Fruit fly (Drosophila melanogaster): ENCODE results near the gene CG9259.
A peak's percentile ranks its signal among the peaks of the same experiment; 100 is the strongest.

CG9259 gene

dm6 chr2L:21071435-21071834 is 17.7 kb upstream of the CG9259 start, which contains the start of gene CG9265 (continued):
- TF ChIP-seq CG12391 (tag; optimal IDR thresholded peaks at IDR 0.05) (no peak), sob (GFP tag; IDR thresholded peaks at IDR 0.05) (no peak), CG6765 (GFP tag; optimal IDR thresholded peaks at IDR 0.05) (no peak), CG17359 (tag; optimal IDR thresholded peaks at IDR 0.05) (no peak), Lpt (GFP tag; optimal IDR thresholded peaks at IDR 0.05) (no peak), bcd (GFP tag; optimal IDR thresholded peaks at IDR 0.05) (no peak), CG8478 (optimal IDR thresholded peaks at IDR 0.05) (no peak), BEAF-32 (GFP tag; optimal IDR thresholded peaks at IDR 0.05) (peak; percentile 22), CG30403 (GFP tag; optimal IDR thresholded peaks at IDR 0.05) (no peak), Sox100B (GFP tag; optimal IDR thresholded peaks at IDR 0.05) (no peak), gcm (GFP tag; optimal IDR thresholded peaks at IDR 0.05) (no peak), Med (GFP tag) (peak; percentile 48), hkb (optimal IDR thresholded peaks at IDR 0.05) (no peak), hkb (GFP tag; IDR thresholded peaks at IDR 0.05) (no peak), pnt (GFP tag; optimal IDR thresholded peaks at IDR 0.05) (no peak)

DNA sequence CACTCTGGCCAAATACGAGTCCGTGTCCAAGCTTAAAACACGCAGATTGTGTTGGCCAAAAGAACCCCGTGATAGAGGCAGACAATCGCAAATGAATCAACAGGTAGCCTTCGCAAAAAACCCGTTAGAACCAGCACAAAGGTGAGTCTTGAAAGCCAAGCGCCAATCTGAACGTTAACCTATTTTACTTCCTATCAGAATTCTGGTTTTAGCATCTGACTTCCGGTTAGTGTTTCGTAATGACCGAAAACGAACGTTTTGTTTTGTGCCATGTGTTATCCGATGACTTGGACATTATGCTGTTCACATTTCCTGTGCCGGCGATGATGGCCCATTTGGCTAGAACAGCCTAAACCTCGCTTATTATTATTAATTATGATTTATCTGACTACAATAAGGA is 16.8 kb upstream of the CG9259 start:
- TF ChIP-seq Taf1 (GFP tag; IDR thresholded peaks at IDR 0.05), result no peak
- TF ChIP-seq Eip74EF (GFP tag; optimal IDR thresholded peaks at IDR 0.05), result peak in 1 of 2 experiments; percentile 80
- TF ChIP-seq sens (GFP tag), result no peak
- no peak for TF ChIP-seq CG16863 (GFP tag; optimal IDR thresholded peaks at IDR 0.05)
- no peak for TF ChIP-seq CG6791 (GFP tag; IDR thresholded peaks at IDR 0.05; ENCODE audit: partially characterized antibody)
- peak; percentile 74 for TF ChIP-seq Ets65A (GFP tag)
- 0 out of 4 replicates have a peak, but pooled peaks have one; percentile 49 for TF ChIP-seq chinmo (GFP tag; IDR thresholded peaks at IDR 0.05; ENCODE audit: partially characterized antibody)
- TF ChIP-seq eve (GFP tag; optimal IDR thresholded peaks at IDR 0.05), result no peak
- no peak for TF ChIP-seq CG2678 (tag; optimal IDR thresholded peaks at IDR 0.05)
- no peak for TF ChIP-seq abd-A (tag; optimal IDR thresholded peaks at IDR 0.05)
- no peak for TF ChIP-seq Lpt (GFP tag; optimal IDR thresholded peaks at IDR 0.05)
- peak; percentile 10 for TF ChIP-seq CG12769 (tag; optimal IDR thresholded peaks at IDR 0.05)
- TF ChIP-seq oc (tag; optimal IDR thresholded peaks at IDR 0.05), result no peak
- TF ChIP-seq Hmx (GFP tag; optimal IDR thresholded peaks at IDR 0.05), result no peak
- no peak for TF ChIP-seq z (GFP tag; IDR thresholded peaks at IDR 0.05)
- TF ChIP-seq Dp (GFP tag; optimal IDR thresholded peaks at IDR 0.05), result no peak
- no peak for TF ChIP-seq CG1233 (GFP tag; optimal IDR thresholded peaks at IDR 0.05)
- TF ChIP-seq CG9215 (GFP tag; IDR thresholded peaks at IDR 0.05), result no peak
- TF ChIP-seq Hr3 (GFP tag; optimal IDR thresholded peaks at IDR 0.05), result no peak
- TF ChIP-seq CG5180 (GFP tag; optimal IDR thresholded peaks at IDR 0.05), result no peak

- no peak for TF ChIP-seq toy (GFP tag; IDR thresholded peaks at IDR 0.05)
- peak; percentile 36; the same call in 1 of the 2 replicates for TF ChIP-seq onecut (GFP tag; IDR thresholded peaks at IDR 0.05)
- no peak for TF ChIP-seq maf-S (GFP tag; optimal IDR thresholded peaks at IDR 0.05)
- TF ChIP-seq vvl (GFP tag; IDR thresholded peaks at IDR 0.05), result peak; percentile 12; the same call in 1 of the 2 replicates
- TF ChIP-seq Oli (tag; optimal IDR thresholded peaks at IDR 0.05), result no peak
- TF ChIP-seq abd-A (tag; optimal IDR thresholded peaks at IDR 0.05), result peak; percentile 57
- TF ChIP-seq CG3065 (GFP tag; optimal IDR thresholded peaks at IDR 0.05), result no peak
- no peak for TF ChIP-seq dan (GFP tag; IDR thresholded peaks at IDR 0.05)
- no peak for TF ChIP-seq Taf1 (GFP tag; IDR thresholded peaks at IDR 0.05)
- no peak for TF ChIP-seq CG9215 (GFP tag; IDR thresholded peaks at IDR 0.05)
- no peak for TF ChIP-seq HLHmδ (GFP tag; optimal IDR thresholded peaks at IDR 0.05)
- peak; percentile 86 for TF ChIP-seq sd (tag; optimal IDR thresholded peaks at IDR 0.05)
- TF ChIP-seq Awh (GFP tag; IDR thresholded peaks at IDR 0.05), result peak; percentile 49; the same call in 1 of the 2 replicates
- TF ChIP-seq Sox100B (GFP tag; optimal IDR thresholded peaks at IDR 0.05), result no peak
- peak; percentile 0 for TF ChIP-seq Blimp-1 (GFP tag; optimal IDR thresholded peaks at IDR 0.05)
- TF ChIP-seq CG2875 (GFP tag; optimal IDR thresholded peaks at IDR 0.05), result no peak
- TF ChIP-seq CG11695 (GFP tag; IDR thresholded peaks at IDR 0.05), result no peak
- no peak for TF ChIP-seq CG17361 (GFP tag; IDR thresholded peaks at IDR 0.05)
- TF ChIP-seq sr (GFP tag; IDR thresholded peaks at IDR 0.05), result no peak
- TF ChIP-seq Oaz (GFP tag; IDR thresholded peaks at IDR 0.05), result no peak
- peak; percentile 67 for TF ChIP-seq pros (GFP tag; optimal IDR thresholded peaks at IDR 0.05)
Measured at dm6 chr2L:21073300-21073699, 15.9 kb upstream of the CG9259 start.

All from whole organism, embryonic.